Fruit fly (Drosophila melanogaster): Measurements from ENCODE around the gene CG17167.

Gene CG17167

dm6 chrX:23082407-23082905 is 14.4 kb downstream of the CG17167 start, which contains the start of the genes CG17163 and CG17168 (continued):
- no peak for TF ChIP-seq CG9817 (tag; optimal IDR thresholded peaks at IDR 0.05)
- peak; percentile 28; the same call in 2 of the 3 replicates for TF ChIP-seq HLH4C (GFP tag; IDR thresholded peaks at IDR 0.05; ENCODE audit: partially characterized antibody)
- TF ChIP-seq unc-4 (GFP tag; IDR thresholded peaks at IDR 0.05; ENCODE audit: partially characterized antibody), result 0 out of 2 replicates have a peak, but pooled peaks have one; percentile 32
- peak; percentile 33 for TF ChIP-seq CG2116 (GFP tag; optimal IDR thresholded peaks at IDR 0.05)
- peak; percentile 17 for TF ChIP-seq CG14710 (tag; optimal IDR thresholded peaks at IDR 0.05)
- TF ChIP-seq Dll (GFP tag; IDR thresholded peaks at IDR 0.05; ENCODE audit: partially characterized antibody), result 0 out of 4 replicates have a peak, but pooled peaks have one; percentile 26
- peak; percentile 52 for TF ChIP-seq CG9797 (GFP tag; optimal IDR thresholded peaks at IDR 0.05)
- TF ChIP-seq H2.0 (GFP tag; IDR thresholded peaks at IDR 0.05), result no peak
- TF ChIP-seq CG15601 (tag; optimal IDR thresholded peaks at IDR 0.05), result no peak
- peak; percentile 53 for TF ChIP-seq Dref (GFP tag; IDR thresholded peaks at IDR 0.05)
- peak; percentile 6 for TF ChIP-seq trem (tag; optimal IDR thresholded peaks at IDR 0.05)
- TF ChIP-seq zfh2 (GFP tag; optimal IDR thresholded peaks at IDR 0.05), result no peak
- peak; percentile 54 for TF ChIP-seq Sry-δ (GFP tag; optimal IDR thresholded peaks at IDR 0.05)
- peak; percentile 68 for TF ChIP-seq BEAF-32 (GFP tag; optimal IDR thresholded peaks at IDR 0.05)
- TF ChIP-seq Scr (GFP tag; IDR thresholded peaks at IDR 0.05; ENCODE audit: partially characterized antibody), result peak; percentile 43; the same call in 1 of the 2 replicates
- TF ChIP-seq gfzf (GFP tag; optimal IDR thresholded peaks at IDR 0.05), result peak; percentile 67

- no peak for TF ChIP-seq Hand (GFP tag; optimal IDR thresholded peaks at IDR 0.05)
- TF ChIP-seq Dip2 (GFP tag; IDR thresholded peaks at IDR 0.05), result no peak
- TF ChIP-seq Aef1 (GFP tag; IDR thresholded peaks at IDR 0.05), result no peak
- no peak for TF ChIP-seq salm (tag; optimal IDR thresholded peaks at IDR 0.05)
- TF ChIP-seq bbx (GFP tag; IDR thresholded peaks at IDR 0.05; ENCODE audit: partially characterized antibody), result no peak
- no peak for TF ChIP-seq CG14050 (GFP tag; IDR thresholded peaks at IDR 0.05)
- TF ChIP-seq fru (optimal IDR thresholded peaks at IDR 0.05), result no peak
- no peak for TF ChIP-seq tio (GFP tag; optimal IDR thresholded peaks at IDR 0.05)
Observed at dm6 chrX:23084372-23084771, 16.3 kb downstream of the CG17167 start, which contains the start of gene CG17169. CG17169 (plus strand) TSS chrX:23084672.

- TF ChIP-seq otp (GFP tag; IDR thresholded peaks at IDR 0.05) (no peak), Oli (tag; optimal IDR thresholded peaks at IDR 0.05) (no peak), pita (GFP tag; optimal IDR thresholded peaks at IDR 0.05) (no peak), CTCF (GFP tag; optimal IDR thresholded peaks at IDR 0.05) (peak; percentile 85), E2f2 (GFP tag; IDR thresholded peaks at IDR 0.05) (0 out of 2 replicates have a peak, but pooled peaks have one; percentile 12), stwl (tag; optimal IDR thresholded peaks at IDR 0.05) (no peak), Med (GFP tag) (peak; percentile 28), CG2199 (GFP tag; IDR thresholded peaks at IDR 0.05) (0 out of 3 replicates have a peak, but pooled peaks have one; percentile 26)
Observed at dm6 chrX:23089087-23089732, 21.1 kb downstream of the CG17167 start.

- TF ChIP-seq CG7987 (GFP tag; optimal IDR thresholded peaks at IDR 0.05), result no peak
- TF ChIP-seq CG6791 (GFP tag; IDR thresholded peaks at IDR 0.05; ENCODE audit: partially characterized antibody), result peak; percentile 49; the same call in 1 of the 3 replicates
- TF ChIP-seq CG16813 (GFP tag; IDR thresholded peaks at IDR 0.05; ENCODE audit: partially characterized antibody), result peak; percentile 62
- peak; percentile 34; the same call in 1 of the 2 replicates for TF ChIP-seq tna (GFP tag; IDR thresholded peaks at IDR 0.05; ENCODE audit: partially characterized antibody)
- peak; percentile 49; the same call in 1 of the 3 replicates for TF ChIP-seq HLH4C (GFP tag; IDR thresholded peaks at IDR 0.05; ENCODE audit: partially characterized antibody)
- peak; percentile 52; the same call in 1 of the 2 replicates for TF ChIP-seq nerfin-2 (GFP tag; IDR thresholded peaks at IDR 0.05; ENCODE audit: partially characterized antibody)
- peak; percentile 30; the same call in 1 of the 2 replicates for TF ChIP-seq Scr (GFP tag; IDR thresholded peaks at IDR 0.05; ENCODE audit: partially characterized antibody)
- TF ChIP-seq slou (GFP tag; optimal IDR thresholded peaks at IDR 0.05), result no peak
Observed at dm6 chrX:23090474-23090873, 22.4 kb downstream of the CG17167 start.

All from whole organism, embryonic.